Worm (Caenorhabditis elegans): Measurements from ENCODE around the gene str-7.

The str-7 gene

ce11 chrV:16129116-16129515 lies 29.8 kb upstream of the str-7 start:
- TF ChIP-seq elt-3 (tag; optimal IDR thresholded peaks at IDR 0.05), result no peak
- TF ChIP-seq unc-120 (tag; optimal IDR thresholded peaks at IDR 0.05; ENCODE audit: poor library complexity, severe bottlenecking), result no peak
- no peak for TF ChIP-seq M03D4.4 (tag; optimal IDR thresholded peaks at IDR 0.05)
- no peak for TF ChIP-seq snpc-4 (tag; optimal IDR thresholded peaks at IDR 0.05)
- no peak for TF ChIP-seq bed-3 (GFP tag; optimal IDR thresholded peaks at IDR 0.05)
- TF ChIP-seq drap-1 (GFP tag; optimal IDR thresholded peaks at IDR 0.05), result no peak
- no peak for TF ChIP-seq zip-8 (tag; optimal IDR thresholded peaks at IDR 0.05)
- no peak for TF ChIP-seq unc-39 (tag; optimal IDR thresholded peaks at IDR 0.05)
- TF ChIP-seq lin-13 (tag; optimal IDR thresholded peaks at IDR 0.05), result no peak
- no peak for TF ChIP-seq ceh-43 (GFP tag; optimal IDR thresholded peaks at IDR 0.05)
- no peak for TF ChIP-seq nhr-76 (tag; optimal IDR thresholded peaks at IDR 0.05)
- TF ChIP-seq mls-2 (tag; optimal IDR thresholded peaks at IDR 0.05), result no peak
- no peak for TF ChIP-seq ces-1 (GFP tag; optimal IDR thresholded peaks at IDR 0.05)
- no peak for TF ChIP-seq pha-4 (tag; optimal IDR thresholded peaks at IDR 0.05)
- no peak for TF ChIP-seq ham-2 (GFP tag; optimal IDR thresholded peaks at IDR 0.05)

- TF ChIP-seq hlh-1 (tag; optimal IDR thresholded peaks at IDR 0.05) (no peak), elt-1 (tag; optimal IDR thresholded peaks at IDR 0.05; ENCODE audit: borderline replicate concordance, insufficient read depth) (no peak), ceh-43 (GFP tag; optimal IDR thresholded peaks at IDR 0.05) (no peak), nhr-12 (tag; optimal IDR thresholded peaks at IDR 0.05) (no peak), nhr-28 (tag; optimal IDR thresholded peaks at IDR 0.05) (no peak), lsy-2 (tag; optimal IDR thresholded peaks at IDR 0.05) (no peak), unc-120 (tag; optimal IDR thresholded peaks at IDR 0.05; ENCODE audit: poor library complexity, severe bottlenecking) (no peak), drap-1 (GFP tag; optimal IDR thresholded peaks at IDR 0.05) (no peak), tbx-8 (GFP tag; optimal IDR thresholded peaks at IDR 0.05) (no peak), mls-2 (tag; optimal IDR thresholded peaks at IDR 0.05) (no peak), zip-8 (tag; optimal IDR thresholded peaks at IDR 0.05) (no peak), M03D4.4 (tag; optimal IDR thresholded peaks at IDR 0.05) (no peak), ham-2 (GFP tag; optimal IDR thresholded peaks at IDR 0.05) (no peak), pha-4 (tag; optimal IDR thresholded peaks at IDR 0.05) (no peak), snpc-4 (tag; optimal IDR thresholded peaks at IDR 0.05) (no peak), mab-5 (tag; optimal IDR thresholded peaks at IDR 0.05) (no peak), sptf-1 (tag; optimal IDR thresholded peaks at IDR 0.05) (no peak), ces-1 (GFP tag; optimal IDR thresholded peaks at IDR 0.05) (no peak)
Observed at ce11 chrV:16127401-16127800, 28.1 kb upstream of the str-7 start, which contains the start of gene fbxa-143. Gene fbxa-143 (minus strand): TSS chrV:16127501.

ce11 chrV:16124739-16125138 lies 25.4 kb upstream of the str-7 start, which contains the start of gene nhr-111:
Gene nhr-111 (minus strand): TSS chrV:16124839.
- TF ChIP-seq hlh-1 (tag; optimal IDR thresholded peaks at IDR 0.05), result no peak
- no peak for TF ChIP-seq blmp-1 (tag; optimal IDR thresholded peaks at IDR 0.05)
- no peak for TF ChIP-seq bed-3 (GFP tag; optimal IDR thresholded peaks at IDR 0.05)
- no peak for TF ChIP-seq mls-2 (tag; optimal IDR thresholded peaks at IDR 0.05)
- no peak for TF ChIP-seq nhr-12 (tag; optimal IDR thresholded peaks at IDR 0.05)
- TF ChIP-seq zip-8 (tag; optimal IDR thresholded peaks at IDR 0.05), result no peak
- TF ChIP-seq drap-1 (GFP tag; optimal IDR thresholded peaks at IDR 0.05), result no peak
- no peak for TF ChIP-seq lin-13 (tag; optimal IDR thresholded peaks at IDR 0.05)
- TF ChIP-seq ceh-43 (GFP tag; optimal IDR thresholded peaks at IDR 0.05), result no peak
- no peak for TF ChIP-seq unc-39 (tag; optimal IDR thresholded peaks at IDR 0.05)
- no peak for TF ChIP-seq ces-1 (GFP tag; optimal IDR thresholded peaks at IDR 0.05)

- TF ChIP-seq snpc-4 (tag; optimal IDR thresholded peaks at IDR 0.05), result no peak
- no peak for TF ChIP-seq lin-13 (tag; optimal IDR thresholded peaks at IDR 0.05)
- TF ChIP-seq ztf-11 (tag; optimal IDR thresholded peaks at IDR 0.05), result no peak
- no peak for TF ChIP-seq nhr-28 (tag; optimal IDR thresholded peaks at IDR 0.05)
- no peak for TF ChIP-seq hlh-1 (tag; optimal IDR thresholded peaks at IDR 0.05)
- TF ChIP-seq pha-4 (tag; optimal IDR thresholded peaks at IDR 0.05), result no peak
- TF ChIP-seq ceh-43 (GFP tag; optimal IDR thresholded peaks at IDR 0.05), result no peak
- TF ChIP-seq unc-120 (tag; optimal IDR thresholded peaks at IDR 0.05; ENCODE audit: poor library complexity, severe bottlenecking), result no peak
- no peak for TF ChIP-seq bed-3 (GFP tag; optimal IDR thresholded peaks at IDR 0.05)
- no peak for TF ChIP-seq lin-32 (GFP tag; optimal IDR thresholded peaks at IDR 0.05)
- TF ChIP-seq tbx-8 (GFP tag; optimal IDR thresholded peaks at IDR 0.05), result no peak
- TF ChIP-seq unc-39 (tag; optimal IDR thresholded peaks at IDR 0.05), result no peak
- TF ChIP-seq ceh-83 (GFP tag; optimal IDR thresholded peaks at IDR 0.05), result no peak
- TF ChIP-seq zip-8 (tag; optimal IDR thresholded peaks at IDR 0.05), result no peak
- no peak for TF ChIP-seq sptf-1 (tag; optimal IDR thresholded peaks at IDR 0.05)
- no peak for TF ChIP-seq elt-3 (tag; optimal IDR thresholded peaks at IDR 0.05)
- no peak for TF ChIP-seq elt-1 (tag; optimal IDR thresholded peaks at IDR 0.05; ENCODE audit: borderline replicate concordance, insufficient read depth)
- no peak for TF ChIP-seq mab-5 (tag; optimal IDR thresholded peaks at IDR 0.05)
- no peak for TF ChIP-seq nhr-12 (tag; optimal IDR thresholded peaks at IDR 0.05)
- TF ChIP-seq ham-2 (GFP tag; optimal IDR thresholded peaks at IDR 0.05), result no peak
Observed at ce11 chrV:16121451-16121850, 22.1 kb upstream of the str-7 start.

- TF ChIP-seq nhr-28 (tag; optimal IDR thresholded peaks at IDR 0.05), result no peak
- no peak for TF ChIP-seq zip-8 (tag; optimal IDR thresholded peaks at IDR 0.05)
- no peak for TF ChIP-seq snpc-4 (tag; optimal IDR thresholded peaks at IDR 0.05)
- no peak for TF ChIP-seq lin-13 (tag; optimal IDR thresholded peaks at IDR 0.05)
- TF ChIP-seq unc-39 (tag; optimal IDR thresholded peaks at IDR 0.05), result no peak
- TF ChIP-seq ces-1 (GFP tag; optimal IDR thresholded peaks at IDR 0.05), result no peak
- no peak for TF ChIP-seq ham-2 (GFP tag; optimal IDR thresholded peaks at IDR 0.05)
- no peak for TF ChIP-seq nhr-12 (tag; optimal IDR thresholded peaks at IDR 0.05)
- TF ChIP-seq mep-1 (tag; optimal IDR thresholded peaks at IDR 0.05), result no peak
- no peak for TF ChIP-seq sptf-1 (tag; optimal IDR thresholded peaks at IDR 0.05)
- TF ChIP-seq lsy-2 (tag; optimal IDR thresholded peaks at IDR 0.05), result no peak
- TF ChIP-seq flh-1 (GFP tag; optimal IDR thresholded peaks at IDR 0.05), result no peak
- no peak for TF ChIP-seq elt-3 (tag; optimal IDR thresholded peaks at IDR 0.05)
- TF ChIP-seq tbx-8 (GFP tag; optimal IDR thresholded peaks at IDR 0.05), result no peak
- no peak for TF ChIP-seq mab-5 (tag; optimal IDR thresholded peaks at IDR 0.05)
- TF ChIP-seq mls-2 (tag; optimal IDR thresholded peaks at IDR 0.05), result no peak
- TF ChIP-seq nhr-2 (tag; optimal IDR thresholded peaks at IDR 0.05), result no peak
Observed at ce11 chrV:16120922-16121321, 21.6 kb upstream of the str-7 start, which contains the start of gene skr-3. Gene skr-3 (plus strand): TSS chrV:16121084.
